Fruit fly (Drosophila melanogaster) whole organism, embryonic: ENCODE data around the gene CG4953.

Source experiments
- Ada2b ChIP-seq: fragments of 200-800 bp; sonication (Bioruptor generic); IDR thresholded peaks from 2 replicates; pipeline ENCODE4 v1.3.6; 2022; ENCODE audit warnings: missing biosample characterization, missing genetic modification characterization
- BtbVII ChIP-seq: fragments of 200-800 bp; sonication (Bioruptor generic); optimal IDR thresholded peaks from 3 replicates; lab custom pipeline; 2017; ENCODE audit warnings: missing biosample characterization, mild to moderate bottlenecking, missing genetic modification characterization
- CG1024 ChIP-seq: fragments of 200-800 bp; sonication (Bioruptor generic); IDR thresholded peaks from 2 replicates; pipeline ENCODE4 v1.3.6; 2022; ENCODE audit warnings: missing biosample characterization, missing genetic modification characterization
- CG11695 ChIP-seq: fragments of 200-800 bp; sonication (Bioruptor generic); IDR thresholded peaks from 3 replicates; pipeline ENCODE4 v1.3.6; 2022; ENCODE audit warnings: missing biosample characterization, missing genetic modification characterization
- CG12659 ChIP-seq: fragments of 200-800 bp; sonication (Bioruptor generic); optimal IDR thresholded peaks from 3 replicates; lab custom pipeline; 2017; ENCODE audit warnings: mild to moderate bottlenecking, missing biosample characterization, missing genetic modification reagents, missing genetic modification characterization
- CG15011 ChIP-seq: fragments of 200-800 bp; sonication (Bioruptor generic); optimal IDR thresholded peaks from 3 replicates; lab custom pipeline; 2018; ENCODE audit warnings: missing biosample characterization, mild to moderate bottlenecking, missing genetic modification characterization
- CG1529 ChIP-seq: fragments of 200-800 bp; sonication (Bioruptor generic); optimal IDR thresholded peaks from 3 replicates; lab custom pipeline; 2018; ENCODE audit warnings: missing biosample characterization, missing genetic modification characterization
- CG1603 ChIP-seq: fragments of 200-800 bp; sonication (Bioruptor generic); optimal IDR thresholded peaks from 2 replicates; lab custom pipeline; 2019; ENCODE audit warnings: missing biosample characterization, mild to moderate bottlenecking, missing genetic modification characterization, moderate library complexity
- CG17568 ChIP-seq: fragments of 200-800 bp; sonication (Bioruptor generic); optimal IDR thresholded peaks from 2 replicates; lab custom pipeline; 2018; ENCODE audit warnings: missing biosample characterization, mild to moderate bottlenecking, missing genetic modification characterization, moderate library complexity
- CG18262 ChIP-seq: fragments of 200-800 bp; optimal IDR thresholded peaks from 3 replicates; lab custom pipeline; 2019; ENCODE audit warnings: missing biosample characterization, mild to moderate bottlenecking, missing genetic modification characterization, moderate library complexity
- CG2199 ChIP-seq: fragments of 200-800 bp; sonication (Bioruptor generic); IDR thresholded peaks from 3 replicates; pipeline ENCODE4 v1.3.6; 2022; ENCODE audit warnings: missing biosample characterization, missing genetic modification characterization
- CG2202 ChIP-seq: fragments of 200-800 bp; sonication (Bioruptor generic); optimal IDR thresholded peaks from 2 replicates; lab custom pipeline; 2018; ENCODE audit warnings: missing biosample characterization, mild to moderate bottlenecking, missing genetic modification characterization
- CG2712 ChIP-seq: fragments of 200-800 bp; optimal IDR thresholded peaks from 3 replicates; lab custom pipeline; 2019; ENCODE audit warnings: missing biosample characterization, mild to moderate bottlenecking, missing genetic modification characterization, moderate library complexity
- CG3281 ChIP-seq: fragments of 200-800 bp; sonication (Bioruptor generic); optimal IDR thresholded peaks from 3 replicates; lab custom pipeline; 2017; ENCODE audit warnings: missing biosample characterization, mild to moderate bottlenecking, missing genetic modification characterization
- CG33213 ChIP-seq: fragments of 200-800 bp; sonication (Bioruptor generic); optimal IDR thresholded peaks from 3 replicates; lab custom pipeline; 2016; ENCODE audit warnings: missing biosample characterization, missing genetic modification characterization
- CG33557 ChIP-seq: fragments of 200-800 bp; sonication (Bioruptor generic); optimal IDR thresholded peaks from 2 replicates; lab custom pipeline; 2019; ENCODE audit warnings: missing biosample characterization, mild to moderate bottlenecking, missing genetic modification characterization, moderate library complexity
- CG34376 ChIP-seq: fragments of 200-800 bp; sonication (Bioruptor generic); optimal IDR thresholded peaks from 2 replicates; lab custom pipeline; 2018; ENCODE audit warnings: missing biosample characterization, mild to moderate bottlenecking, missing genetic modification characterization
- CG5245 ChIP-seq: fragments of 200-800 bp; sonication (Bioruptor generic); optimal IDR thresholded peaks from 3 replicates; lab custom pipeline; 2016; ENCODE audit warnings: missing biosample characterization, missing genetic modification characterization
- CG6254 ChIP-seq: fragments of 200-800 bp; sonication (Bioruptor generic); optimal IDR thresholded peaks from 3 replicates; lab custom pipeline; 2017; ENCODE audit warnings: mild to moderate bottlenecking, missing biosample characterization, missing genetic modification reagents, missing genetic modification characterization
- CG6683 ChIP-seq: fragments of 200-800 bp; sonication (Bioruptor generic); optimal IDR thresholded peaks from 2 replicates; lab custom pipeline; 2017; ENCODE audit warnings: missing biosample characterization, mild to moderate bottlenecking, missing genetic modification characterization, missing genetic modification reagents
- CG8281 ChIP-seq: fragments of 200-800 bp; sonication (Bioruptor generic); optimal IDR thresholded peaks from 2 replicates; lab custom pipeline; 2018; ENCODE audit warnings: missing biosample characterization, mild to moderate bottlenecking, missing genetic modification characterization, moderate library complexity
- Eip74EF ChIP-seq, 2 experiments: fragments of 200-800 bp in 1 of 2; fragments of >200 bp in 1 of 2; sonication (Bioruptor generic) in 1 of 2; optimal IDR thresholded peaks; 2 replicates each; lab custom pipeline; 2017 to 2019; ENCODE audit warnings: missing biosample characterization in 2 of 2, missing genetic modification characterization in 2 of 2, mild to moderate bottlenecking in 1 of 2, moderate library complexity in 1 of 2
- Fer1 ChIP-seq: fragments of 200-800 bp; sonication (Bioruptor generic); optimal IDR thresholded peaks from 2 replicates; lab custom pipeline; 2017; ENCODE audit warnings: missing biosample characterization, mild to moderate bottlenecking, missing genetic modification characterization
- Gug ChIP-seq: fragments of 200-800 bp; sonication (Bioruptor generic); IDR thresholded peaks from 4 replicates; pipeline ENCODE4 v1.3.6; 2022; ENCODE audit warnings: missing biosample characterization, missing genetic modification characterization
- Lhr ChIP-seq: fragments of 200-800 bp; sonication (Bioruptor generic); optimal IDR thresholded peaks from 3 replicates; lab custom pipeline; 2017; ENCODE audit warnings: mild to moderate bottlenecking, missing biosample characterization, missing genetic modification reagents, missing genetic modification characterization
- Mad ChIP-seq: fragments of 200-800 bp; sonication (Bioruptor generic); optimal IDR thresholded peaks from 2 replicates; lab custom pipeline; 2016; ENCODE audit warnings: missing biosample characterization, missing genetic modification characterization
- Med ChIP-seq: fragments of 200-800 bp; sonication (Bioruptor generic); peaks from one replicate; lab custom pipeline; 2016; ENCODE audit warnings: missing biosample characterization, missing genetic modification characterization, mild to moderate bottlenecking, inconsistent platforms, moderate library complexity
- Neu2 ChIP-seq: fragments of 200-800 bp; sonication (Bioruptor generic); optimal IDR thresholded peaks from 3 replicates; lab custom pipeline; 2016; ENCODE audit warnings: missing biosample characterization, missing genetic modification characterization, borderline replicate concordance
- NfI ChIP-seq: fragments of 200-800 bp; sonication (Bioruptor generic); optimal IDR thresholded peaks from 3 replicates; lab custom pipeline; 2018; ENCODE audit warnings: missing biosample characterization, mild to moderate bottlenecking, missing genetic modification characterization, moderate library complexity
- Spps ChIP-seq: fragments of 200-800 bp; sonication (Bioruptor generic); optimal IDR thresholded peaks from 2 replicates; lab custom pipeline; 2018; ENCODE audit warnings: missing biosample characterization, mild to moderate bottlenecking, missing genetic modification characterization
- bab2 ChIP-seq: fragments of 200-800 bp; sonication (Bioruptor generic); optimal IDR thresholded peaks from 2 replicates; lab custom pipeline; 2016; ENCODE audit warnings: missing biosample characterization, missing genetic modification characterization
- corto ChIP-seq: fragments of 200-800 bp; sonication (Bioruptor generic); optimal IDR thresholded peaks from 2 replicates; lab custom pipeline; 2016; ENCODE audit warnings: missing biosample characterization, mild to moderate bottlenecking, missing genetic modification characterization, moderate library complexity
- exex ChIP-seq: fragments of 200-800 bp; sonication (Bioruptor generic); optimal IDR thresholded peaks from 4 replicates; lab custom pipeline; 2018; ENCODE audit warnings: missing biosample characterization, mild to moderate bottlenecking, missing genetic modification characterization, moderate library complexity
- gcm ChIP-seq: fragments of 200-800 bp; sonication (Bioruptor generic); optimal IDR thresholded peaks from 2 replicates; lab custom pipeline; 2019; ENCODE audit warnings: missing biosample characterization, mild to moderate bottlenecking, missing genetic modification characterization, moderate library complexity
- hkb ChIP-seq, 2 experiments: fragments of 200-800 bp in 1 of 2; fragments of >200 bp in 1 of 2; sonication (Bioruptor generic) in 1 of 2; IDR thresholded peaks in 1 of 2; optimal IDR thresholded peaks in 1 of 2; 2 replicates each; pipeline versions ENCODE4 v1.3.6 to Lab custom; 2017 to 2022; ENCODE audit warnings: missing biosample characterization in 1 of 2, missing genetic modification characterization in 1 of 2
- insv ChIP-seq, 2 experiments: fragments of 200-800 bp; sonication (Bioruptor generic); optimal IDR thresholded peaks; 3 replicates each; lab custom pipeline; 2016 to 2018; ENCODE audit warnings: missing biosample characterization in 2 of 2, missing genetic modification characterization in 2 of 2
- jigr1 ChIP-seq: fragments of 200-800 bp; sonication (Bioruptor generic); IDR thresholded peaks from 3 replicates; pipeline ENCODE4 v1.3.6; 2022; ENCODE audit warnings: missing biosample characterization, missing genetic modification characterization
- nerfin-1 ChIP-seq: fragments of 200-800 bp; sonication (Bioruptor generic); optimal IDR thresholded peaks from 3 replicates; lab custom pipeline; 2019; ENCODE audit warnings: missing biosample characterization, mild to moderate bottlenecking, missing genetic modification characterization, moderate library complexity
- odd ChIP-seq: fragments of 200-800 bp; sonication (Bioruptor generic); optimal IDR thresholded peaks from 2 replicates; lab custom pipeline; 2017; ENCODE audit warnings: missing biosample characterization, mild to moderate bottlenecking, missing genetic modification characterization
- p53 ChIP-seq: fragments of 200-800 bp; sonication (Bioruptor generic); optimal IDR thresholded peaks from 2 replicates; lab custom pipeline; 2016; ENCODE audit warnings: missing biosample characterization, missing genetic modification characterization
- sima ChIP-seq: fragments of 200-800 bp; sonication (Bioruptor generic); optimal IDR thresholded peaks from 2 replicates; lab custom pipeline; 2016; ENCODE audit warnings: missing biosample characterization, missing genetic modification characterization
- sqz ChIP-seq: fragments of 200-800 bp; sonication (Bioruptor generic); optimal IDR thresholded peaks from 3 replicates; lab custom pipeline; 2018; ENCODE audit warnings: missing biosample characterization, mild to moderate bottlenecking, missing genetic modification characterization
- sug ChIP-seq: fragments of 200-800 bp; optimal IDR thresholded peaks from 2 replicates; lab custom pipeline; 2019; ENCODE audit warnings: missing biosample characterization, mild to moderate bottlenecking, missing genetic modification characterization, moderate library complexity
- trh ChIP-seq: fragments of 200-800 bp; sonication (Bioruptor generic); optimal IDR thresholded peaks from 2 replicates; lab custom pipeline; 2016; ENCODE audit warnings: missing biosample characterization, missing genetic modification characterization
- wek ChIP-seq: fragments of 200-800 bp; sonication (Bioruptor generic); optimal IDR thresholded peaks from 3 replicates; lab custom pipeline; 2018; ENCODE audit warnings: missing biosample characterization, mild to moderate bottlenecking, missing genetic modification characterization, moderate library complexity

Gene CG4953

dm6 chr2L:10249655-10250202, 16.8 kb upstream of the CG4953 start (continued):
- TF ChIP-seq CG3281 (GFP tag; lab: Kevin White, UChicago): peak; percentile 45
- TF ChIP-seq bab2 (GFP tag; lab: Kevin White, UChicago): peak; percentile 17
- TF ChIP-seq p53 (GFP tag; lab: Kevin White, UChicago): peak; percentile 76
- no peak for TF ChIP-seq Mad
- TF ChIP-seq Eip74EF (GFP tag; optimal IDR thresholded peaks at IDR 0.05; lab: Kevin White, UChicago): no peak
- peak; percentile 35 for TF ChIP-seq Neu2 (GFP tag; lab: Kevin White, UChicago)
- peak; percentile 80 for TF ChIP-seq CG34376 (GFP tag; lab: Kevin White, UChicago)
- peak; percentile 66 for TF ChIP-seq CG17568
- peak; percentile 9 for TF ChIP-seq CG2712 (tag; lab: Kevin White, UChicago)
- TF ChIP-seq sqz (GFP tag; lab: Kevin White, UChicago): peak; percentile 64
- TF ChIP-seq Med (GFP tag; lab: Kevin White, UChicago): peak; percentile 73
- no peak for TF ChIP-seq CG8281 (tag; lab: Kevin White, UChicago)
- peak; percentile 1 for TF ChIP-seq CG12659
- peak; percentile 41 for TF ChIP-seq CG33213 (GFP tag; lab: Kevin White, UChicago)
- TF ChIP-seq wek (GFP tag; lab: Kevin White, UChicago): peak; percentile 70
- TF ChIP-seq CG2199 (GFP tag; lab: Robert Waterston, UW): peak; percentile 51; the same call in 1 of the 3 replicates
- TF ChIP-seq CG1529 (GFP tag; lab: Kevin White, UChicago): peak; percentile 40
- TF ChIP-seq sima (GFP tag; lab: Kevin White, UChicago): no peak
- TF ChIP-seq CG2202: peak; percentile 30
- TF ChIP-seq hkb (optimal IDR thresholded peaks at IDR 0.05; lab: Kevin White, UChicago): no peak
- peak; percentile 42; the same call in 1 of the 2 replicates for TF ChIP-seq hkb (GFP tag; IDR thresholded peaks at IDR 0.05; lab: Robert Waterston, UW)
- TF ChIP-seq nerfin-1 (tag; lab: Kevin White, UChicago): peak; percentile 91
- no peak for TF ChIP-seq NfI (GFP tag; lab: Kevin White, UChicago)
- TF ChIP-seq Fer1 (GFP tag; lab: Kevin White, UChicago): peak; percentile 49
- peak; percentile 60 for TF ChIP-seq BtbVII (GFP tag; lab: Kevin White, UChicago)
- TF ChIP-seq CG15011 (GFP tag; lab: Kevin White, UChicago): no peak
- TF ChIP-seq Spps (tag; lab: Kevin White, UChicago): peak; percentile 2
- no peak for TF ChIP-seq jigr1 (GFP tag; lab: Robert Waterston, UW)
- peak; percentile 19 for TF ChIP-seq CG6683 (GFP tag; lab: Kevin White, UChicago)
- peak; percentile 20 for TF ChIP-seq corto (GFP tag; lab: Kevin White, UChicago)
- TF ChIP-seq CG33557 (GFP tag; lab: Kevin White, UChicago): peak; percentile 87
- TF ChIP-seq trh (GFP tag; lab: Kevin White, UChicago): peak; percentile 20
- TF ChIP-seq CG1024 (GFP tag; lab: Robert Waterston, UW): peak; percentile 61; the same call in 1 of the 2 replicates
- no peak for TF ChIP-seq CG5245 (GFP tag; lab: Kevin White, UChicago)
- TF ChIP-seq gcm (GFP tag; lab: Kevin White, UChicago): no peak
- peak; percentile 19 for TF ChIP-seq CG1603
- peak; percentile 11 for TF ChIP-seq odd (GFP tag; lab: Kevin White, UChicago)
- TF ChIP-seq exex (tag; lab: Kevin White, UChicago): peak; percentile 55
- TF ChIP-seq CG6254 (GFP tag; lab: Kevin White, UChicago): peak; percentile 11
- no peak for TF ChIP-seq Gug (GFP tag; lab: Robert Waterston, UW)
- TF ChIP-seq Ada2b: no peak
- TF ChIP-seq Lhr (GFP tag; lab: Kevin White, UChicago): no peak
- peak; percentile 55; the same call in 1 of the 3 replicates for TF ChIP-seq CG11695
- peak; percentile 16 for TF ChIP-seq sug
- TF ChIP-seq CG18262: peak; percentile 23
- peak in 1 of 2 experiments; percentile 55 for TF ChIP-seq insv (GFP tag; optimal IDR thresholded peaks at IDR 0.05; lab: Kevin White, UChicago)
